Worm (Caenorhabditis elegans) whole organism, early embryonic: Measurements from ENCODE around the gene Y38H6C.9.
"Not testable (repeated sequence)": the region's sequence is repeated elsewhere in the genome, so short reads cannot be mapped to it uniquely, and the experiment has no call there.

Experiments
- B0310.2 ChIP-seq: sonication (generic microtip); optimal IDR thresholded peaks from 2 replicates; lab custom pipeline; 2016; ENCODE audit warnings: mild to moderate bottlenecking, missing genetic modification characterization, missing compliant biosample characterization
- F13C5.2 ChIP-seq: sonication (generic microtip); optimal IDR thresholded peaks from 2 replicates; lab custom pipeline; 2017; ENCODE audit warnings: mild to moderate bottlenecking, missing genetic modification characterization, inconsistent platforms, missing compliant biosample characterization
- aly-1 ChIP-seq: sonication (generic microtip); optimal IDR thresholded peaks from 2 replicates; lab custom pipeline; 2016; ENCODE audit warnings: missing genetic modification characterization, missing compliant biosample characterization
- ama-1 ChIP-seq: fragments of 150-350 bp; optimal IDR thresholded peaks from 2 replicates; lab custom pipeline; 2014
- ceh-13 ChIP-seq: fragments of 200-800 bp; sonication (Bioruptor generic); optimal IDR thresholded peaks from 2 replicates; lab custom pipeline; 2018; ENCODE audit warnings: mild to moderate bottlenecking, missing genetic modification characterization, missing compliant biosample characterization
- ceh-36 ChIP-seq: sonication (generic microtip); optimal IDR thresholded peaks from 2 replicates; lab custom pipeline; 2016; ENCODE audit warnings: missing genetic modification characterization, inconsistent platforms, missing compliant biosample characterization
- ets-7 ChIP-seq: sonication (generic microtip); optimal IDR thresholded peaks from 2 replicates; lab custom pipeline; 2016; ENCODE audit warnings: missing genotype, missing genetic modification characterization, missing compliant biosample characterization
- flt-1 ChIP-seq: fragments of 200-800 bp; sonication (Bioruptor generic); IDR thresholded peaks from 2 replicates; pipeline ENCODE4 v1.3.6; 2022; ENCODE audit warnings: missing genetic modification characterization, missing compliant biosample characterization
- hmbx-1 ChIP-seq: sonication (generic microtip); optimal IDR thresholded peaks from 2 replicates; lab custom pipeline; 2016; ENCODE audit warnings: mild to moderate bottlenecking, missing genetic modification characterization, missing compliant biosample characterization
- hmg-4 ChIP-seq: fragments of 200-800 bp; sonication (Bioruptor generic); optimal IDR thresholded peaks from 2 replicates; lab custom pipeline; 2018; ENCODE audit warnings: mild to moderate bottlenecking, missing genetic modification characterization, missing compliant biosample characterization
- hnd-1 ChIP-seq: sonication (generic microtip); optimal IDR thresholded peaks from 2 replicates; lab custom pipeline; 2016; ENCODE audit warnings: missing genetic modification characterization, missing compliant biosample characterization
- pes-1 ChIP-seq: fragments of 200-800 bp; sonication (Bioruptor generic); IDR thresholded peaks from 2 replicates; pipeline ENCODE4 v1.3.6; 2022; ENCODE audit warnings: missing genetic modification reagents, missing genetic modification characterization, missing compliant biosample characterization
- scrt-1 ChIP-seq: fragments of 200-800 bp; sonication (Bioruptor generic); IDR thresholded peaks from 2 replicates; pipeline ENCODE4 v1.3.6; 2022; ENCODE audit warnings: missing genetic modification characterization, missing compliant biosample characterization
- sea-1 ChIP-seq: fragments of 200-800 bp; sonication (Bioruptor generic); conservative IDR thresholded peaks from 2 replicates; pipeline ENCODE4 v1.3.6; 2022; ENCODE audit warnings: missing genetic modification characterization, missing compliant biosample characterization
- tbx-11 ChIP-seq: fragments of 200-800 bp; sonication (Bioruptor generic); IDR thresholded peaks from 2 replicates; pipeline ENCODE4 v1.3.6; 2022; ENCODE audit warnings: missing genetic modification characterization, missing compliant biosample characterization
- tbx-37 ChIP-seq: fragments of 200-800 bp; sonication (Bioruptor generic); conservative IDR thresholded peaks from 2 replicates; pipeline ENCODE4 v1.3.6; 2022; ENCODE audit warnings: missing genetic modification reagents, missing genetic modification characterization, missing compliant biosample characterization
- tra-4 ChIP-seq: sonication (generic microtip); optimal IDR thresholded peaks from 2 replicates; lab custom pipeline; 2017; ENCODE audit warnings: missing genetic modification characterization, missing compliant biosample characterization

Gene Y38H6C.9

DNA sequence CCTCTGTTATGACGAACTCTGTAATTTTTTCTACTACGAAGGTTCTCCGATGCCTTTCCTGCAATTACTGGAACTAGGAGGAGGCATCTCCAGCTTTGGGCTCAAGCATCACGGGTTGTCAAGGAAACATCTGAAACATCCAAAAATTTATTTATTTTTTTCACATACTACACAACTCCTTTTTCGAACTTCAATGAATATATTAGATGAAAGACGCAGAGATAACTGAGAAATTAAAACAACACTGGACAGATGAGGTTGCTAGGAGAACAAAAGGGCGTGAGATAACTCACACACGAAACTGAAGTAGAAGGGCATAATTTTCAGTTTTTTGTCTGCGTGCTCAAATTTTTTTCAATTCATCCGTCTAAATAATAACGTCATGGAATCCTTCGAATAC is 5.4 kb upstream of the Y38H6C.9 start, which contains the start of gene Y38H6C.13:
TSS of gene Y38H6C.13 (plus strand) at position 301 of the 400 bp plus-strand sequence.
- no peak for TF ChIP-seq tbx-37 (GFP tag; lab: Robert Waterston, UW)
- TF ChIP-seq ceh-13 (GFP tag; lab: Kevin White, UChicago) = no peak
- TF ChIP-seq tra-4 (tag; lab: Kevin White, UChicago) = no peak
- TF ChIP-seq sea-1 (GFP tag; lab: Robert Waterston, UW) = no peak
- no peak for TF ChIP-seq hnd-1
- no peak for TF ChIP-seq flt-1 (GFP tag; lab: Robert Waterston, UW)
- TF ChIP-seq hmbx-1 (tag; lab: Kevin White, UChicago) = no peak
- no peak for TF ChIP-seq hmg-4 (GFP tag; lab: Kevin White, UChicago)

- TF ChIP-seq flt-1 (GFP tag; lab: Robert Waterston, UW) = no peak
Observed at ce11 chrV:20525816-20526459, 3.9 kb upstream of the Y38H6C.9 start, which contains the start of the genes srh-166 and Y38H6C.24. srh-166 (minus strand) TSS chrV:20525866. Y38H6C.24 (plus strand) TSS chrV:20526435.

ce11 chrV:20518927-20519326 is 3.1 kb downstream of the Y38H6C.9 start, which contains the start of gene Y38H6C.25:
Y38H6C.25 (plus strand) TSS chrV:20519227.
- no peak for TF ChIP-seq tbx-37 (GFP tag; lab: Robert Waterston, UW)
- no peak for TF ChIP-seq hnd-1
- no peak for TF ChIP-seq ceh-36 (tag; lab: Kevin White, UChicago)
- no peak for TF ChIP-seq ets-7 (tag; lab: Kevin White, UChicago)
- TF ChIP-seq sea-1 (GFP tag; lab: Robert Waterston, UW) = no peak
- no peak for TF ChIP-seq B0310.2 (tag; lab: Kevin White, UChicago)
- TF ChIP-seq ceh-13 (GFP tag; lab: Kevin White, UChicago) = no peak
- TF ChIP-seq scrt-1 = no peak
- TF ChIP-seq hmbx-1 (tag; lab: Kevin White, UChicago) = no peak
- no peak for TF ChIP-seq pes-1
- TF ChIP-seq hmg-4 (GFP tag; lab: Kevin White, UChicago) = no peak
- TF ChIP-seq F13C5.2 (tag; lab: Kevin White, UChicago) = no peak
- TF ChIP-seq tbx-11 (GFP tag; lab: Robert Waterston, UW) = no peak
- TF ChIP-seq flt-1 (GFP tag; lab: Robert Waterston, UW) = no peak

DNA sequence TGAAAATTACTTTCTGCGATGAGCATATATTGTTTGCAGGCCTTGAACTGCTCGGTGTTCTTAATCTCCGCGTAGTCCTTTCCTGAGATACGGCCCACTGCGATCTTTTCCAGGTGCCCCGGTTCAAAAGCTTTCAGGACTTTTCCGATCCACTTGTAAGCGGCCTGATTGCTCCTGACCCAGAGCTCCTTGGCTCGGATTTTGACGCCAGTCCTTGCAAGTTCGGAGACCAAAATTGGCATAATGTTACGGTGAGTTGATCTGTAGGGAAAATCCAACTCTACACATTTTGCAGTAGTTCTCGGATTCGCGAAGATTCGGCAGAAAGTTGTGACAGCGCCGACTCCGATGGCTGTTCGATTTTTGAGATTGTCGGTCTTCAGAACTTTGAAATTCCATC is 5.1 kb downstream of the Y38H6C.9 start:
- TF ChIP-seq hnd-1 = no peak
- TF ChIP-seq hmg-4 (GFP tag; lab: Kevin White, UChicago) = no peak
- TF ChIP-seq tra-4 (tag; lab: Kevin White, UChicago) = no peak
- no peak for TF ChIP-seq sea-1 (GFP tag; lab: Robert Waterston, UW)
- no peak for TF ChIP-seq ama-1 (lab: Kevin White, UChicago)
- no peak for TF ChIP-seq tbx-11 (GFP tag; lab: Robert Waterston, UW)
- no peak for TF ChIP-seq pes-1
- TF ChIP-seq tbx-37 (GFP tag; lab: Robert Waterston, UW) = no peak

DNA sequence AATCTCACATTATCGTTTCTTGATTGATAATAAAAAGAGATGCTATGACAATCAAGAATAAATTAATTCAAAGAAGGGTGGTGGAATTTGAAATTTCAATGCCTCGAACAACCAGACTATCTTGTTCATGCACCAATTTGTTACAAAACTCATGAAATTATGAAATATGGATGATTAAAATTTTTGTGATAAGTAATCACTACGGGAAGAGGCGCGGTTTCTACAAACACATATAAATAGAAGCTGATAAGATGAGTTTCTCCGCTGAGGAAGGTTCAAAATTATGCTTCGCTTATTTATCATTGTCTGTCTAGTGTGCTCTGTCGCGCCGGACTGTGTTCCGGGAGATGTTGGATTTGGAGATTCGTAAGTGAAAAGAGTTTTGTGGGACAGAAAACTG is 7.6 kb downstream of the Y38H6C.9 start:
- TF ChIP-seq pes-1 (no peak), hmg-4 (GFP tag; lab: Kevin White, UChicago) (no peak), ama-1 (lab: Kevin White, UChicago) (no peak), hnd-1 (no peak), flt-1 (GFP tag; lab: Robert Waterston, UW) (no peak), tbx-11 (GFP tag; lab: Robert Waterston, UW) (no peak), F13C5.2 (tag; lab: Kevin White, UChicago) (no peak), aly-1 (tag; lab: Kevin White, UChicago) (no peak), tra-4 (tag; lab: Kevin White, UChicago) (no peak), ceh-36 (tag; lab: Kevin White, UChicago) (no peak)

DNA sequence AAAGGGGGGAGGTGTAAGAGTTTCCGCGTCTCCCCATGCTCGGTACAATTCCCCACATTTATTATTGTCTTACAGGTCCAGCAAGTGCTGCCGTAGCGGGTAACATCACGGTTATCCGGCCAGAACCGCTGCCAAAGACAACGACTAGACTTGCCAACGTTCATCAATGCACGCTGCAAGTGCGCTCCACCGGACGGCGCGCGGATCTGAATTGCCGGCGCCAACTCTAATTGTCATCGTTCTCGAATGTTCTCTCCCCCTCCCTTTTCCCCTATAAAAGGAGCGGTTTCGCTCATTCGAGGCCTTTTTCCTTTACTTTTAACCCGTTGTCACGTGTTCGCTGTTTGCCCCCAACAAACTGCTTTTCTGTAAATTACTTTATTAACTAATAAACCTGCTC is 8.4 kb downstream of the Y38H6C.9 start, which contains the start of gene Y38H6C.8:
TSS of gene Y38H6C.8 (plus strand) at position 301 of the 400 bp plus-strand sequence.
- not testable (repeated sequence) for TF ChIP-seq hmg-4 (GFP tag; lab: Kevin White, UChicago); sea-1 (GFP tag; lab: Robert Waterston, UW); scrt-1

ce11 chrV:20509427-20509826 is 12.6 kb downstream of the Y38H6C.9 start:
- TF ChIP-seq ceh-36 (tag; lab: Kevin White, UChicago) (no peak), tbx-37 (GFP tag; lab: Robert Waterston, UW) (no peak), hmbx-1 (tag; lab: Kevin White, UChicago) (no peak), hmg-4 (GFP tag; lab: Kevin White, UChicago) (no peak), ama-1 (lab: Kevin White, UChicago) (no peak), hnd-1 (no peak), ceh-13 (GFP tag; lab: Kevin White, UChicago) (no peak), B0310.2 (tag; lab: Kevin White, UChicago) (no peak), tra-4 (tag; lab: Kevin White, UChicago) (no peak), flt-1 (GFP tag; lab: Robert Waterston, UW) (no peak), scrt-1 (no peak), ets-7 (tag; lab: Kevin White, UChicago) (no peak)

- TF ChIP-seq pes-1 (no peak), sea-1 (GFP tag; lab: Robert Waterston, UW) (no peak), ets-7 (tag; lab: Kevin White, UChicago) (no peak), ceh-36 (tag; lab: Kevin White, UChicago) (no peak), hnd-1 (no peak), B0310.2 (tag; lab: Kevin White, UChicago) (no peak), hmbx-1 (tag; lab: Kevin White, UChicago) (no peak), scrt-1 (no peak), tbx-37 (GFP tag; lab: Robert Waterston, UW) (no peak), flt-1 (GFP tag; lab: Robert Waterston, UW) (no peak), tra-4 (tag; lab: Kevin White, UChicago) (no peak), aly-1 (tag; lab: Kevin White, UChicago) (no peak), hmg-4 (GFP tag; lab: Kevin White, UChicago) (no peak)
Observed at ce11 chrV:20506542-20506941, 15.5 kb downstream of the Y38H6C.9 start.
